Worm (Caenorhabditis elegans): Measurements from ENCODE around the gene dagl-2.

- TF ChIP-seq ztf-11 (tag; optimal IDR thresholded peaks at IDR 0.05) (no peak), ceh-16 (tag; optimal IDR thresholded peaks at IDR 0.05) (no peak), skn-1 (tag; optimal IDR thresholded peaks at IDR 0.05) (no peak), elt-1 (tag; optimal IDR thresholded peaks at IDR 0.05) (no peak), aly-2 (tag; optimal IDR thresholded peaks at IDR 0.05) (no peak), nhr-12 (tag; optimal IDR thresholded peaks at IDR 0.05) (no peak), C34F6.9 (tag; optimal IDR thresholded peaks at IDR 0.05) (no peak), unc-62 (GFP tag; optimal IDR thresholded peaks at IDR 0.05) (no peak), fos-1 (tag; optimal IDR thresholded peaks at IDR 0.05) (no peak), dmd-4 (tag; optimal IDR thresholded peaks at IDR 0.05) (no peak), nhr-77 (tag; optimal IDR thresholded peaks at IDR 0.05) (no peak)
Observed at ce11 chrIII:794984-795596, 12.0 kb upstream of the dagl-2 start, which contains the start of gene trpp-11.
